Worm (Caenorhabditis elegans) whole organism, early embryonic: ENCODE measurements around the gene Y17D7C.6.

Experiments
- B0310.2 ChIP-seq: sonication (generic microtip); optimal IDR thresholded peaks from 2 replicates; lab custom pipeline; 2016; ENCODE audit warnings: mild to moderate bottlenecking, missing genetic modification characterization, missing compliant biosample characterization
- F13C5.2 ChIP-seq: sonication (generic microtip); optimal IDR thresholded peaks from 2 replicates; lab custom pipeline; 2017; ENCODE audit warnings: mild to moderate bottlenecking, missing genetic modification characterization, inconsistent platforms, missing compliant biosample characterization
- aly-1 ChIP-seq: sonication (generic microtip); optimal IDR thresholded peaks from 2 replicates; lab custom pipeline; 2016; ENCODE audit warnings: missing genetic modification characterization, missing compliant biosample characterization
- ama-1 ChIP-seq: fragments of 150-350 bp; optimal IDR thresholded peaks from 2 replicates; lab custom pipeline; 2014
- ceh-13 ChIP-seq: fragments of 200-800 bp; sonication (Bioruptor generic); optimal IDR thresholded peaks from 2 replicates; lab custom pipeline; 2018; ENCODE audit warnings: mild to moderate bottlenecking, missing genetic modification characterization, missing compliant biosample characterization
- ceh-36 ChIP-seq: sonication (generic microtip); optimal IDR thresholded peaks from 2 replicates; lab custom pipeline; 2016; ENCODE audit warnings: missing genetic modification characterization, inconsistent platforms, missing compliant biosample characterization
- ets-7 ChIP-seq: sonication (generic microtip); optimal IDR thresholded peaks from 2 replicates; lab custom pipeline; 2016; ENCODE audit warnings: missing genotype, missing genetic modification characterization, missing compliant biosample characterization
- flt-1 ChIP-seq: fragments of 200-800 bp; sonication (Bioruptor generic); IDR thresholded peaks from 2 replicates; pipeline ENCODE4 v1.3.6; 2022; ENCODE audit warnings: missing genetic modification characterization, missing compliant biosample characterization
- hmbx-1 ChIP-seq: sonication (generic microtip); optimal IDR thresholded peaks from 2 replicates; lab custom pipeline; 2016; ENCODE audit warnings: mild to moderate bottlenecking, missing genetic modification characterization, missing compliant biosample characterization
- hmg-4 ChIP-seq: fragments of 200-800 bp; sonication (Bioruptor generic); optimal IDR thresholded peaks from 2 replicates; lab custom pipeline; 2018; ENCODE audit warnings: mild to moderate bottlenecking, missing genetic modification characterization, missing compliant biosample characterization
- hnd-1 ChIP-seq: sonication (generic microtip); optimal IDR thresholded peaks from 2 replicates; lab custom pipeline; 2016; ENCODE audit warnings: missing genetic modification characterization, missing compliant biosample characterization
- pes-1 ChIP-seq: fragments of 200-800 bp; sonication (Bioruptor generic); IDR thresholded peaks from 2 replicates; pipeline ENCODE4 v1.3.6; 2022; ENCODE audit warnings: missing genetic modification reagents, missing genetic modification characterization, missing compliant biosample characterization
- scrt-1 ChIP-seq: fragments of 200-800 bp; sonication (Bioruptor generic); IDR thresholded peaks from 2 replicates; pipeline ENCODE4 v1.3.6; 2022; ENCODE audit warnings: missing genetic modification characterization, missing compliant biosample characterization
- sea-1 ChIP-seq: fragments of 200-800 bp; sonication (Bioruptor generic); conservative IDR thresholded peaks from 2 replicates; pipeline ENCODE4 v1.3.6; 2022; ENCODE audit warnings: missing genetic modification characterization, missing compliant biosample characterization
- tbx-11 ChIP-seq: fragments of 200-800 bp; sonication (Bioruptor generic); IDR thresholded peaks from 2 replicates; pipeline ENCODE4 v1.3.6; 2022; ENCODE audit warnings: missing genetic modification characterization, missing compliant biosample characterization
- tbx-37 ChIP-seq: fragments of 200-800 bp; sonication (Bioruptor generic); conservative IDR thresholded peaks from 2 replicates; pipeline ENCODE4 v1.3.6; 2022; ENCODE audit warnings: missing genetic modification reagents, missing genetic modification characterization, missing compliant biosample characterization
- tra-4 ChIP-seq: sonication (generic microtip); optimal IDR thresholded peaks from 2 replicates; lab custom pipeline; 2017; ENCODE audit warnings: missing genetic modification characterization, missing compliant biosample characterization

Gene Y17D7C.6

DNA sequence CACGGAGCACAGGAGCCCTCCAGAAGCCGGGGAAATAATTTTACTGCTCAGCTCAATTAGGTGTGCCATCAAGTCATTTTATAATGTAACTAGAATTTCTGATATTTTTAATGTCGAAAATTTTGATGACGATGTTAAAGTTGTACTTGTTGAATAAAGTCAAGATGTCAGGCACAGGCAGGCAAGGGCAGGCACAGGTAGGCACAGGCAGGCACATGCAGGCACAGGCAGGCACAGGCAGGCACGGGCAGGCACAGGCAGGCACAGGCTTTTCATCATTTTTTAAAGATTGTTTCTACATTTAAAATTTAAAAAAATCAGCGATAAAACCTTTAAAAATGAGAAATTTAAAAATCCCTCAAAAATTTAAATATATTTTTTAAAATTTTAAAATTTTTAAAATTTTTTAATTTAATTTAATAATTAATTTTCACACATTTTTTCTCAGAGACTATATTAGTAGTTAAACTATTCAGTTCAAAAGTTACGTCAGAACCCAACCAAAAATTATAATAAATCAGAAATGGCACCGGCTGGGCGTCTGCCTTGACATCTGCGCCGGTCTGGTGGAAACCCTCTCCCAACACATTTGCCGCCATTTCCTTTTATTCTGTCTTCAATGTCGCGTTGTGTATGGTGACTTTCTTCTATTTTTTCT lies at the start of gene Y17D7C.6:
TSS of gene Y17D7C.6 (plus strand) at position 608 of the 658 bp plus-strand sequence.
- TF ChIP-seq ceh-13 (GFP tag; lab: Kevin White, UChicago) (peak; percentile 56), hmg-4 (GFP tag; lab: Kevin White, UChicago) (no peak)

DNA sequence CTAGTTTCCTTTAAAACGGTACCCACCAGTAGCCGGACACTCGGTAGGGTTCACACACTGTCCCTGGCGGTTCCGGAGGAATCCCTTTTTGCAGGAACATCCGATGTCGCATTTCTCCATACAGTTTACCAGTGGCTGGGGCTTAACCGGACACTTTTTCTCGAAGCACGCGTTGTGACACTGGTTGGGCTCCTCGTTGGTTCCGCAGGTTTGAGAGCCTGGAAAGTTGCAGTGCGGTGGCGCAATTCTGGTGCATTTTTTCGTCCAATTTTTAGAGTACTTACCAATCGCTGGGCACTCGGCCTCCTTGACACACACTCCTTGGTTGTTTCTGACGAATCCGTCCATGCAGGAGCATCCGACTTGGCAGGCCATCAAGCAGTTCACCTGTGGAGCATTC lies 47.3 kb upstream of the Y17D7C.6 start:
- TF ChIP-seq tbx-37 (GFP tag; lab: Robert Waterston, UW) (no peak), ets-7 (no peak), hmg-4 (GFP tag; lab: Kevin White, UChicago) (no peak), F13C5.2 (tag; lab: Kevin White, UChicago) (no peak), ceh-13 (GFP tag; lab: Kevin White, UChicago) (no peak), flt-1 (GFP tag; lab: Robert Waterston, UW) (no peak), hmbx-1 (tag; lab: Kevin White, UChicago) (no peak), tbx-11 (GFP tag; lab: Robert Waterston, UW) (no peak), scrt-1 (GFP tag; lab: Robert Waterston, UW) (no peak), aly-1 (no peak), hnd-1 (tag; lab: Kevin White, UChicago) (no peak), ama-1 (lab: Kevin White, UChicago) (no peak), tra-4 (tag; lab: Kevin White, UChicago) (no peak), sea-1 (no peak)

DNA sequence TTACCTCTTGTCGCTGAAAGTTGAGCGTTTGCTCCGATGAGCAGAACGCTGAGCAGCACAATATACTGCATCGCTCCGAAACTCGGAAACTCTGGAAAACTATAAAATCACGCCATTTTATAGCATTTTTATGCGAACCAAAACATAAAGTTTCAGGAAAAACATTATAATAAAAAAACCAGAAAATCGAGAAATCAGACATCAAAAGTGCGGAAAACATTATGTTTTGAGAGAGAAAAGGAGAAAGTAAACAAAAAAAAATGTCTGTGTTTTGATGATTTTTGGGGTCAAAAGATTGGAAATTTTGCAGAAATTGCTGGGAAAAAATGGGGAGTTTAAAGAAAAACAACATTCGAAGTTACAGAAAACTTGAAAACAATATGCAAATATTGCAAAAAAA lies 45.6 kb upstream of the Y17D7C.6 start, which contains the start of gene Y69H2.3:
TSS of gene Y69H2.3 (minus strand) at position 101 of the 400 bp plus-strand sequence.
- no peak for TF ChIP-seq ceh-13 (GFP tag; lab: Kevin White, UChicago)
- TF ChIP-seq tbx-37 (GFP tag; lab: Robert Waterston, UW): no peak
- TF ChIP-seq hmbx-1 (tag; lab: Kevin White, UChicago): no peak
- TF ChIP-seq pes-1: no peak
- TF ChIP-seq sea-1: no peak
- no peak for TF ChIP-seq hmg-4 (GFP tag; lab: Kevin White, UChicago)
- TF ChIP-seq tbx-11 (GFP tag; lab: Robert Waterston, UW): no peak
- no peak for TF ChIP-seq aly-1
- no peak for TF ChIP-seq scrt-1 (GFP tag; lab: Robert Waterston, UW)
- no peak for TF ChIP-seq ceh-36 (tag; lab: Kevin White, UChicago)
- TF ChIP-seq F13C5.2 (tag; lab: Kevin White, UChicago): no peak
- no peak for TF ChIP-seq flt-1 (GFP tag; lab: Robert Waterston, UW)
- no peak for TF ChIP-seq B0310.2 (tag; lab: Kevin White, UChicago)
- no peak for TF ChIP-seq hnd-1 (tag; lab: Kevin White, UChicago)
- TF ChIP-seq ama-1 (lab: Kevin White, UChicago): no peak
- no peak for TF ChIP-seq tra-4 (tag; lab: Kevin White, UChicago)
- no peak for TF ChIP-seq ets-7

DNA sequence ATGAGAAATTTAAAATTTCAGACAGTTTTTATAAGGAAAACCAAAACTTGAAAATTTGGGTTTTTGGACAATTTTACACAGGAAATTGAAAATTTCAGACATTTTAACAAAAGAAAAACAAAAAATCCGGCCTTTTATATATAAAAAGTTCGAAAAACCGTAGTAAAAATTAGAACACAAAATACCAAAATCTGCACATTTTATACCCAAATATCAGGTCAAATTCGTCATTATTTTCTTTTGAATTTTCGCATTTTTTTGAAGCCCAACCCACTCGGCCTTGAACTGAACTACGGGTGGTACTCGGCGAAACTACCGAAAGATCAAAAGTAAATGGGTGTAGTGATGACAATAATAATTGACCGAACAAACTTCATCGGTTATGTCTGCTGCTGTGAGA lies 42.4 kb upstream of the Y17D7C.6 start:
- no peak for TF ChIP-seq ets-7
- TF ChIP-seq B0310.2 (tag; lab: Kevin White, UChicago): no peak
- no peak for TF ChIP-seq pes-1
- no peak for TF ChIP-seq F13C5.2 (tag; lab: Kevin White, UChicago)
- no peak for TF ChIP-seq hmg-4 (GFP tag; lab: Kevin White, UChicago)
- TF ChIP-seq hmbx-1 (tag; lab: Kevin White, UChicago): no peak
- TF ChIP-seq tra-4 (tag; lab: Kevin White, UChicago): no peak
- no peak for TF ChIP-seq flt-1 (GFP tag; lab: Robert Waterston, UW)
- TF ChIP-seq scrt-1 (GFP tag; lab: Robert Waterston, UW): no peak
- TF ChIP-seq aly-1: no peak
- TF ChIP-seq ama-1 (lab: Kevin White, UChicago): no peak
- TF ChIP-seq tbx-11 (GFP tag; lab: Robert Waterston, UW): no peak

DNA sequence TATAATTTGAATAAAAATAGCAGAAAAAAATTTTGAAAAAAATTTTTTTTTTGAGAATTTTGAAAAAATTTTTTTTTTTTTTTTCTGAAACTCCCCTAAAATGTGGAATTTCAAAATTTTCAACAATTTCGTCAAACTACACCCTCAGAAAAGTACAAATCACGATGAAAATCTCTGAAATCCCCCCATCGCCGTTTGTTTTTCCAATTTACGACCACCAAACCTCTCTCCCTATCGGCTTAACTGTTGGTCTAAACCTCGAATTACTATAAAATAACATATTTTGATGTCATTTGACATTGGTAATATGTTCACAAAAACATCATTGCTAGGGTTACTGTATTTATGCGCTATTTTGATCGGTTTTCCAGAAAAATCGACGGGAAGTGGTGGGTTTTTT lies 39.6 kb upstream of the Y17D7C.6 start, which contains the start of gene Y69H2.10:
TSS of gene Y69H2.10 (plus strand) at position 301 of the 400 bp plus-strand sequence.
- TF ChIP-seq ceh-13 (GFP tag; lab: Kevin White, UChicago) (no peak), scrt-1 (GFP tag; lab: Robert Waterston, UW) (no peak), sea-1 (no peak), hnd-1 (tag; lab: Kevin White, UChicago) (no peak), tbx-37 (GFP tag; lab: Robert Waterston, UW) (no peak), aly-1 (no peak), hmbx-1 (tag; lab: Kevin White, UChicago) (no peak), ceh-36 (tag; lab: Kevin White, UChicago) (no peak), ets-7 (no peak), F13C5.2 (tag; lab: Kevin White, UChicago) (no peak), tra-4 (tag; lab: Kevin White, UChicago) (no peak)

DNA sequence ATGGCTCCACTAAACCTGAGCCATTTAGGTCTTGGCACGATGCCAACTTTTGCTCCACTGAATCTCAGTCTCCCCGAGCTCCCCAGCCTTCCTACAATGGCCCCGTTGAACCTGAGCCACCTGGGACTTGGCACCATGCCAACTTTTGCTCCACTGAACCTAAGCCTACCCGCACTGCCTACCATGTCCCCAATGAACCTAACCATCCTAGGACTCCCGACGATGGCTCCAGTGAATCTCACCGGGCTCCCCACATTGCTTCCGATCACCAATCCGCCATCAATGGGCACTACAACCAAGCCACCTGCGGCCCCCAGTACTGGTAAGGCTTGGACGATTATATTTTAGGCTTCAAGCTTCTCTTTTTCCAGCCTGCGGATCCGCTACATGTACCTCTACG lies 37.8 kb upstream of the Y17D7C.6 start:
- TF ChIP-seq aly-1 (peak; percentile 27), hmbx-1 (tag; lab: Kevin White, UChicago) (no peak), ets-7 (no peak)

DNA sequence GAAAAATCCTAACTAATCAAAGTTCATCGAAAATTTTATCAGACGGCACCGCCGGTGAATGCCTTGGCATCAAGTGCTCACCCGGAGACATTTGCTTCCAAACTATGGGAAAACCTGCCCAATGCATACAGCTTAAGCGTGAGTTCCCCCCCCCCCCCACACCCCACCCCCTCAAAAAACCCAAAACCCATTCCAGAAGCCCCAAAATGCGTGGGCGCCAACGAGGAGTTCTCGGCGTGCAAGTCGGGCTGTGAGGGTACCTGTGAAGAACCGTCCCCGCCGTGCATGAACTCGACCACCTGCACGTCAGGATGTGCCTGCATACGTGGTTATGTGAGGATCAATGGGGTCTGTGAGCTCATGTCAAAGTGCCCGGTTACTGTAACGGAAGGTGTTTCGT lies 35.2 kb upstream of the Y17D7C.6 start:
- no peak for TF ChIP-seq F13C5.2 (tag; lab: Kevin White, UChicago)
- TF ChIP-seq tbx-11 (GFP tag; lab: Robert Waterston, UW): no peak
- no peak for TF ChIP-seq hmbx-1 (tag; lab: Kevin White, UChicago)
- TF ChIP-seq ceh-36 (tag; lab: Kevin White, UChicago): no peak
- no peak for TF ChIP-seq sea-1
- TF ChIP-seq tbx-37 (GFP tag; lab: Robert Waterston, UW): no peak
- TF ChIP-seq B0310.2 (tag; lab: Kevin White, UChicago): no peak
- TF ChIP-seq ets-7: no peak
- no peak for TF ChIP-seq aly-1
- no peak for TF ChIP-seq tra-4 (tag; lab: Kevin White, UChicago)
- TF ChIP-seq ceh-13 (GFP tag; lab: Kevin White, UChicago): no peak
- no peak for TF ChIP-seq hnd-1 (tag; lab: Kevin White, UChicago)
- TF ChIP-seq flt-1 (GFP tag; lab: Robert Waterston, UW): no peak
- TF ChIP-seq pes-1: no peak
- TF ChIP-seq hmg-4 (GFP tag; lab: Kevin White, UChicago): no peak
- TF ChIP-seq scrt-1 (GFP tag; lab: Robert Waterston, UW): no peak
- TF ChIP-seq ama-1 (lab: Kevin White, UChicago): no peak
